Worm (Caenorhabditis elegans): ENCODE measurements around the gene grl-7.

grl-7 gene

ce11 chrV:11298632-11299031 is 48.2 kb downstream of the grl-7 start, which contains the start of gene T03F7.5:
T03F7.5 (minus strand) TSS chrV:11298732.
- TF ChIP-seq efl-1 (optimal IDR thresholded peaks at IDR 0.05) (no peak), efl-1 (GFP tag; optimal IDR thresholded peaks at IDR 0.05 in 1 of 2) (peak in 1 of 2 experiments; percentile 7), C16A3.4 (tag; optimal IDR thresholded peaks at IDR 0.05) (no peak)
